Fruit fly (Drosophila melanogaster) whole organism, wandering third instar larva: ENCODE results near the gene rho.

ENCODE experiments used
- Abd-B ChIP-seq: fragments of >200 bp; optimal IDR thresholded peaks from 2 replicates; lab custom pipeline; 2017; ENCODE audit warnings: missing biosample characterization, missing genetic modification characterization
- CG32264 ChIP-seq: fragments of 200-800 bp; sonication (Bioruptor generic); optimal IDR thresholded peaks from 2 replicates; lab custom pipeline; 2016; ENCODE audit warnings: missing biosample characterization, missing genetic modification characterization
- CG9705 ChIP-seq: fragments of 200-800 bp; sonication (Bioruptor generic); optimal IDR thresholded peaks from 2 replicates; lab custom pipeline; 2018; ENCODE audit warnings: missing biosample characterization, mild to moderate bottlenecking, missing genetic modification characterization
- CrebA ChIP-seq: fragments of 200-800 bp; sonication (Bioruptor generic); optimal IDR thresholded peaks from 2 replicates; lab custom pipeline; 2016; ENCODE audit warnings: missing biosample characterization, mild to moderate bottlenecking, missing genetic modification characterization, borderline replicate concordance
- Dfd ChIP-seq: fragments of >200 bp; optimal IDR thresholded peaks from 2 replicates; lab custom pipeline; 2017; ENCODE audit warnings: missing biosample characterization, missing genetic modification characterization
- Dif ChIP-seq: fragments of 200-275, 200-300 bp; sonication (Bioruptor generic); optimal IDR thresholded peaks from 2 replicates; lab custom pipeline; 2018; ENCODE audit warnings: missing biosample characterization, missing genetic modification characterization; ENCODE audit not compliant: partially characterized antibody
- GATAd ChIP-seq: sonication (Bioruptor generic); optimal IDR thresholded peaks from 2 replicates; lab custom pipeline; 2016; ENCODE audit warnings: missing biosample characterization, missing genetic modification characterization
- Hnf4 ChIP-seq: fragments of 200-800 bp; sonication (Bioruptor generic); optimal IDR thresholded peaks from 2 replicates; lab custom pipeline; 2016; ENCODE audit warnings: missing biosample characterization, mild to moderate bottlenecking, missing genetic modification characterization
- Hr78 ChIP-seq: fragments of >200 bp; optimal IDR thresholded peaks from 2 replicates; lab custom pipeline; 2017; ENCODE audit warnings: missing biosample characterization, missing genetic modification characterization
- Hr83 ChIP-seq: fragments of 200-300 bp; sonication (Bioruptor generic); optimal IDR thresholded peaks from 2 replicates; lab custom pipeline; 2016; ENCODE audit warnings: missing biosample characterization, mild to moderate bottlenecking, missing genetic modification characterization, moderate library complexity; ENCODE audit not compliant: poor library complexity, severe bottlenecking
- Mio ChIP-seq: sonication (Bioruptor generic); optimal IDR thresholded peaks from 2 replicates; lab custom pipeline; 2016; ENCODE audit warnings: missing biosample characterization, missing genetic modification characterization
- Myc ChIP-seq: fragments of >200 bp; optimal IDR thresholded peaks from 2 replicates; lab custom pipeline; 2017
- N ChIP-seq: fragments of >200 bp; optimal IDR thresholded peaks from 2 replicates; lab custom pipeline; 2018; ENCODE audit warnings: missing biosample characterization, missing external identifiers, missing genetic modification characterization
- OdsH ChIP-seq: fragments of 200-800 bp; sonication (Bioruptor generic); optimal IDR thresholded peaks from 2 replicates; lab custom pipeline; 2016; ENCODE audit warnings: missing biosample characterization, mild to moderate bottlenecking, missing genetic modification characterization
- Sp1 ChIP-seq: fragments of 200-800 bp; sonication (Bioruptor generic); optimal IDR thresholded peaks from 3 replicates; lab custom pipeline; 2019; ENCODE audit warnings: missing biosample characterization, mild to moderate bottlenecking, missing genetic modification characterization, moderate library complexity
- Vsx2 ChIP-seq: fragments of 200-300, 225-300 bp; sonication (Bioruptor generic); optimal IDR thresholded peaks from 2 replicates; lab custom pipeline; 2018; ENCODE audit warnings: missing biosample characterization, missing genetic modification characterization; ENCODE audit not compliant: partially characterized antibody
- brk ChIP-seq: fragments of 200-800 bp; sonication (Bioruptor generic); optimal IDR thresholded peaks from 2 replicates; lab custom pipeline; 2016; ENCODE audit warnings: missing biosample characterization, mild to moderate bottlenecking, missing genetic modification characterization
- dl ChIP-seq, 2 experiments: fragments of 175-275, 200-275 bp in 1 of 2; fragments of 200-275 bp in 1 of 2; sonication (Bioruptor generic); optimal IDR thresholded peaks; lab custom pipeline; 2018; ENCODE audit warnings: mild to moderate bottlenecking in 2 of 2, missing biosample characterization in 2 of 2, missing genetic modification characterization in 2 of 2, moderate library complexity in 2 of 2; ENCODE audit not compliant: partially characterized antibody in 2 of 2, insufficient read depth in 1 of 2
- dmrt93B ChIP-seq: fragments of 200-800 bp; sonication (Bioruptor generic); optimal IDR thresholded peaks from 2 replicates; lab custom pipeline; 2018; ENCODE audit warnings: missing biosample characterization, mild to moderate bottlenecking, missing genetic modification characterization
- ey ChIP-seq: fragments of 200-800 bp; sonication (Bioruptor generic); optimal IDR thresholded peaks from 2 replicates; lab custom pipeline; 2016; ENCODE audit warnings: missing biosample characterization, missing genetic modification characterization
- foxo ChIP-seq, 2 experiments: fragments of 200-800 bp; sonication (Bioruptor generic); optimal IDR thresholded peaks; 2 replicates in 1 of 2; 3 replicates in 1 of 2; lab custom pipeline; 2016 to 2017; ENCODE audit warnings: missing biosample characterization in 2 of 2, missing genetic modification characterization in 2 of 2
- fru ChIP-seq: fragments of 200-800 bp; sonication (Bioruptor generic); optimal IDR thresholded peaks from 3 replicates; lab custom pipeline; 2016; ENCODE audit warnings: missing biosample characterization, mild to moderate bottlenecking, missing genetic modification characterization
- h ChIP-seq: fragments of 200-800 bp; sonication (Bioruptor generic); optimal IDR thresholded peaks from 3 replicates; lab custom pipeline; 2016; ENCODE audit warnings: missing biosample characterization, mild to moderate bottlenecking, missing genetic modification characterization
- jim ChIP-seq: fragments of 175-275, 200-325 bp; sonication (Bioruptor generic); optimal IDR thresholded peaks from 2 replicates; lab custom pipeline; 2016; ENCODE audit warnings: missing biosample characterization, mild to moderate bottlenecking, missing genetic modification characterization
- lola ChIP-seq: fragments of >200 bp; optimal IDR thresholded peaks from 2 replicates; lab custom pipeline; 2017; ENCODE audit warnings: missing biosample characterization, missing genetic modification characterization
- pan ChIP-seq: fragments of >200 bp; optimal IDR thresholded peaks from 2 replicates; lab custom pipeline; 2017
- psq ChIP-seq: fragments of 200-800 bp; sonication (Bioruptor generic); optimal IDR thresholded peaks from 3 replicates; lab custom pipeline; 2017; ENCODE audit warnings: missing biosample characterization, mild to moderate bottlenecking, missing genetic modification characterization, moderate library complexity
- rgr ChIP-seq: fragments of 200-800 bp; sonication (Bioruptor generic); optimal IDR thresholded peaks from 3 replicates; lab custom pipeline; 2016; ENCODE audit warnings: missing biosample characterization, mild to moderate bottlenecking, missing genetic modification characterization
- sage ChIP-seq: fragments of 200-800 bp; sonication (Bioruptor generic); optimal IDR thresholded peaks from 2 replicates; lab custom pipeline; 2016; ENCODE audit warnings: missing biosample characterization, mild to moderate bottlenecking, missing genetic modification characterization
- sv ChIP-seq: fragments of 200-800 bp; sonication (Bioruptor generic); optimal IDR thresholded peaks from 3 replicates; lab custom pipeline; 2016; ENCODE audit warnings: missing biosample characterization, missing genetic modification characterization
- tai ChIP-seq: sonication (Bioruptor generic); optimal IDR thresholded peaks from 2 replicates; lab custom pipeline; 2016; ENCODE audit warnings: missing biosample characterization, missing genetic modification characterization
- woc ChIP-seq: sonication (Bioruptor generic); optimal IDR thresholded peaks from 2 replicates; lab custom pipeline; 2016; ENCODE audit warnings: missing biosample characterization, mild to moderate bottlenecking, missing genetic modification characterization

The rho gene

DNA sequence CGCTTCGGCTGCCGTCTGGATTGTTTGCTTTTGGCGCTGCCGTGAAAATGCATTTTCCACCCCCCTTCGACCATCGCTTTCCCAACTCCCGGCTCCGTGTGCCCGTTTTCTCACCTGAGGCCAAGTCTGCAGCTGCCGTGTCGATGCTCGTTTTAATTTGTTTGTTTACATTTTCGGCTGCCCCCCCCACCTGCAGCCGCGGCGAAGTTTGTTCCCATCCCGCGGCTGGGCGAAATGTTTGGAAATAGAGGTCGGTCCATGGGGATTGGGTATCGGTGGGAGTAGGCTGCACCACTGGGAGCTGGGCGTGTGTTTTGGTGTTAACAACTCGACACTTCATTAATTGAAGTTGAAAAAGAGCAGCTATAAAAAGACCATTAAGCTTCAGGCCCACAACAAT lies 43.7 kb upstream of the rho start:
- TF ChIP-seq sv: no peak
- TF ChIP-seq pan: no peak
- no peak for TF ChIP-seq fru (GFP tag; lab: Kevin White, UChicago)
- TF ChIP-seq Myc: no peak
- TF ChIP-seq Sp1: no peak
- no peak for TF ChIP-seq woc (GFP tag; lab: Kevin White, UChicago)

DNA sequence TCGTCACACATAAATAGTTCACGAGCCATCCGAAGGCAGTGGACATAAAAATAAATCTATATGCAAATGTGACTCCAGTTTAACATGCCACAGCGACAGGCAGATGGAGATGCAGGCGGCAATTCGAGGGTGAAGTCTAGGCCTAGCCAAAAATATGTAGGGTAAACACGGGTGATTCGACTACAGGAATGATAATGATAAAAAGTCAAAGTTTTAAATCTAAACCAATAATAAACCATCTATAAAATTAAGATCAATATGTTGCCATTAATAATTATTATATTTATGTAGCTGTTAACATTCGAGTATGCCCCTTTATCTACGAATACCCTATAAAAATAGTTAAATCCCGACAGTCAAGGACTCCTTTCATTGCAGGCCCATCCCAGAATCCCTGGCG lies 42.7 kb upstream of the rho start:
- TF ChIP-seq pan (no peak), h (GFP tag; lab: Kevin White, UChicago) (no peak), foxo (GFP tag; optimal IDR thresholded peaks at IDR 0.05; lab: Kevin White, UChicago) (no peak), Sp1 (no peak)

DNA sequence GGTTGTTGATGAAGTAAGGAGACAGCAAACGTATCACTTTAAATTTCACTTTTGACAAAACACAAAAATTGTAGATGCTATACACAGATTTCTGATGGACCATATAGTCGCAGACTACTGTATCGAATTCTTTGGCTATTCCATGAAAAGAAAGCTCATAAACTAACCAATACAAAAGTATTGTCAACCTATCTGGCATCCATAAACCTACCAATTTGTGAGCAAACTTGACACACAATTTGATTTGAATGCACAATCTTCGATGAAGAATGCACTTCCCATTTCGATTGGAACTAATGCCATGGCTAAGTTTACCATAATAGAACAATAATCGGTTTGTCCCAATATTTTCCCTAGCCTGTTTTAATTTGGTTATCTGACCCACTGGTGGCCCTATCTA lies 40.2 kb upstream of the rho start, which contains the start of gene CG9173:
TSS of gene CG9173 (minus strand) at position 101 of the 400 bp plus-strand sequence.
- TF ChIP-seq CG9705 (no peak), ey (no peak), dmrt93B (GFP tag; lab: Kevin White, UChicago) (no peak), CG32264 (GFP tag; lab: Kevin White, UChicago) (no peak), pan (no peak), OdsH (GFP tag; lab: Kevin White, UChicago) (no peak), Hnf4 (no peak), Mio (GFP tag; lab: Kevin White, UChicago) (no peak), Hr78 (GFP tag; lab: Kevin White, UChicago) (no peak), jim (GFP tag; lab: Kevin White, UChicago) (no peak), N (GFP tag; lab: Kevin White, UChicago) (no peak), sage (no peak), psq (GFP tag; lab: Kevin White, UChicago) (no peak), Sp1 (no peak), Dif (no peak), Abd-B (no peak)
- TF ChIP-seq, all 38 proteins: peak for 0

DNA sequence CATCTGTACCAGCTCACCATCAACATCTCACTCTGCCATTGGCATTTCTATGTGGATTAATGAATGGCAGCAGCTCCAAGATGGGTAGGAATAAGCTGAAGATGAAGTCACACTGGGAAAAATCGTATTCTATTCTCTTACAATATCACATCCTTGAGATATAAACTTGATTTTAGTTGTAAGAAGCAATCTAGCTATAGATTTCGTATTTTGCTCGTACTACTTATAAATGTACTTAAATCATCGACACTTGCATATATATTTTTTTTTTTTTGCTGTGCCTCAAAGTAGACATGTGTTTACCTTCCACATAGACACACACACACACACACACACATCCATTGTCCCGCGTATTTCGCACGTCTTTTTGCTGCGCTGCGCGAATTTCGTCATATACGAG lies 39.1 kb upstream of the rho start:
- no peak for TF ChIP-seq tai
- TF ChIP-seq ey: no peak
- TF ChIP-seq rgr (GFP tag; lab: Kevin White, UChicago): no peak
- TF ChIP-seq sage: no peak
- TF ChIP-seq foxo (GFP tag; optimal IDR thresholded peaks at IDR 0.05; lab: Kevin White, UChicago): no peak
- no peak for TF ChIP-seq woc (GFP tag; lab: Kevin White, UChicago)
- TF ChIP-seq Dfd (GFP tag; lab: Kevin White, UChicago): no peak
- TF ChIP-seq lola (GFP tag; lab: Kevin White, UChicago): no peak
- no peak for TF ChIP-seq Vsx2 (GFP tag; lab: Kevin White, UChicago)
- TF ChIP-seq brk (GFP tag; lab: Kevin White, UChicago): no peak
- no peak for TF ChIP-seq CG9705
- TF ChIP-seq psq (GFP tag; lab: Kevin White, UChicago): no peak
- no peak for TF ChIP-seq Hnf4
- TF ChIP-seq fru (GFP tag; lab: Kevin White, UChicago): no peak
- no peak for TF ChIP-seq Hr83
- no peak for TF ChIP-seq dl (GFP tag; optimal IDR thresholded peaks at IDR 0.05; lab: Kevin White, UChicago; ENCODE audit: insufficient read depth in 1 of 2, partially characterized antibody in 2 of 2)
- no peak for TF ChIP-seq Abd-B
- no peak for TF ChIP-seq CG32264 (GFP tag; lab: Kevin White, UChicago)

DNA sequence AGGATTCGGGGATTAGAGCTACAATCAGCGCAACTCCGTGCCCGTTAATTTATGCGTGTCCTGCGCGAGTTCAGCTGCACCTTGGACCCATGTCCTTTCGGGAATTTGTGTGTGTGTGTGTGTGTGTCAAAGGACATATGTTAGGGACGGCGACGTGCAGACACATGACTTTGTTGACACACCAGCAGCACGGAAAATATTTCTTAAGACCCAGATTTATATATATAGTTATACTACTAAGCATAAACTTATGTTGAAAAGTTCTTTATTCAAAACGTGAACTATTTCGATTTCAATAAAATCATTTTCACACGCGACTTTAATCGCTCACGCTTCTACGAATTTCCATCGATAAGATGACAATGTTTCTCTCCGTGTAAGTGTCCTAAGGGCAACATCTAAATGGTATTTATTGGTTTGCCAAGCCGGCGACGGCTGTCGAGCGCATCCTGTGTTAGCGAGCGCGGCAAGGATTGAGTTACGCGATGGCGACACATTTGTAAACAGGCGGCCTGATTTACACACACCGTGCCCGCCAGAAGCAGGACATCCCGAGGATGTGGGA lies 32.0 kb upstream of the rho start:
- TF ChIP-seq woc (GFP tag; lab: Kevin White, UChicago) (no peak), dmrt93B (GFP tag; lab: Kevin White, UChicago) (no peak), lola (GFP tag; lab: Kevin White, UChicago) (no peak), pan (no peak), Mio (GFP tag; lab: Kevin White, UChicago) (no peak), sage (no peak), dl (GFP tag; optimal IDR thresholded peaks at IDR 0.05; lab: Kevin White, UChicago; ENCODE audit: insufficient read depth in 1 of 2, partially characterized antibody in 2 of 2) (no peak), Hnf4 (no peak), Sp1 (no peak), foxo (GFP tag; optimal IDR thresholded peaks at IDR 0.05; lab: Kevin White, UChicago) (no peak)

DNA sequence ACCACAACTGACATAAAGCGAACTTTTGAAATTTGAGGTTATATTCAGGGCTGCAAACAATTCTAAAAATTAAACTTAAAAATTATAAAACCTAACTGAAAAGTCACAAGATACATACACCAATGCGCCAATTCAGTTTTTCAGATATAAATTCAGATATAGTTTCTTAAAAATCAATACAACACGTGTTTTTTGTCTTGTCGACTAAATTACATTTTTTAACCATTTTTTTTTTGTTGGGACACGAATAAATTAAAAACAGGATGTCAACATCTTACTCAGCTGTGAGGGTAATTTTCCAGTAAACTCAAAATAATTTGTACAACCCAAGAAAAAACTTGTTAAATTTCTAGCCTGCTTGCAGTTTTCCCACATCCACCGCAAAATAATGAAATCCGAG lies 25.8 kb upstream of the rho start, which contains the start of gene SA2:
TSS of gene SA2 (minus strand) at position 101 of the 400 bp plus-strand sequence.
- TF ChIP-seq rgr (GFP tag; lab: Kevin White, UChicago) (no peak), CrebA (no peak), GATAd (GFP tag; lab: Kevin White, UChicago) (no peak), jim (GFP tag; lab: Kevin White, UChicago) (no peak), ey (no peak), Myc (no peak), Abd-B (no peak)
